Worm (Caenorhabditis elegans) whole organism, L1 larva: Measurements from ENCODE around the gene sprr-3.
A peak's percentile ranks its signal among the peaks of the same experiment; 100 is the strongest.

ENCODE experiments used
- C04F5.9 ChIP-seq: sonication (generic microtip); optimal IDR thresholded peaks from 2 replicates; lab custom pipeline; 2016; ENCODE audit warnings: missing genetic modification characterization, missing compliant biosample characterization
- C16A3.4 ChIP-seq: fragments of 150-350 bp; optimal IDR thresholded peaks from 2 replicates; lab custom pipeline; 2014; ENCODE audit warnings: missing biosample characterization, missing genetic modification characterization
- C34B4.2 ChIP-seq: sonication (generic microtip); optimal IDR thresholded peaks from 2 replicates; lab custom pipeline; 2017; ENCODE audit warnings: mild to moderate bottlenecking, missing genetic modification characterization, missing compliant biosample characterization
- F16B12.6 ChIP-seq: fragments of 150-350 bp; optimal IDR thresholded peaks from 2 replicates; lab custom pipeline; 2014; ENCODE audit warnings: missing biosample characterization, missing genetic modification characterization
- Y116A8C.19 ChIP-seq: sonication (generic microtip); optimal IDR thresholded peaks from 2 replicates; lab custom pipeline; 2016; ENCODE audit warnings: missing compliant biosample characterization, missing genetic modification characterization, borderline replicate concordance
- alr-1 ChIP-seq: fragments of 200-800 bp; sonication (Bioruptor generic); optimal IDR thresholded peaks from 2 replicates; lab custom pipeline; 2018; ENCODE audit warnings: borderline replicate concordance, mild to moderate bottlenecking, missing genetic modification characterization, missing compliant biosample characterization
- aly-2 ChIP-seq: fragments of 150-350 bp; optimal IDR thresholded peaks from 2 replicates; lab custom pipeline; 2014; ENCODE audit warnings: missing biosample characterization, missing genetic modification characterization
- blmp-1 ChIP-seq: fragments of 150-350 bp; optimal IDR thresholded peaks from 2 replicates; lab custom pipeline; 2014; ENCODE audit warnings: missing biosample characterization, missing genetic modification characterization
- ceh-82 ChIP-seq, 3 experiments: fragments of 150-350 bp in 1 of 3; sonication (generic microtip) in 2 of 3; optimal IDR thresholded peaks; 2 replicates each; lab custom pipeline; 2014 to 2017; ENCODE audit warnings: missing biosample characterization in 3 of 3, missing genetic modification characterization in 3 of 3
- dpl-1 ChIP-seq, 3 experiments: fragments of 150-350 bp in 2 of 3; sonication (generic microtip) in 1 of 3; optimal IDR thresholded peaks; 2 replicates each; lab custom pipeline; 2014 to 2017; ENCODE audit warnings: missing biosample characterization in 3 of 3, missing genetic modification characterization in 3 of 3, missing genetic modification reagents in 3 of 3
- dsc-1 ChIP-seq: sonication (generic microtip); optimal IDR thresholded peaks from 2 replicates; lab custom pipeline; 2016; ENCODE audit warnings: mild to moderate bottlenecking, missing genetic modification characterization, missing compliant biosample characterization
- efl-1 ChIP-seq, 4 experiments: fragments of 150-350 bp; optimal IDR thresholded peaks in 3 of 4; peaks in 1 of 4; 1 replicate in 1 of 4; 2 replicates in 3 of 4; lab custom pipeline; 2014; ENCODE audit warnings: missing biosample characterization in 2 of 4, missing genetic modification characterization in 2 of 4, missing genetic modification reagents in 2 of 4
- egl-27 ChIP-seq, 2 experiments: fragments of 150-350 bp in 1 of 2; sonication (generic microtip); optimal IDR thresholded peaks; 3 replicates each; lab custom pipeline; 2017 to 2018; ENCODE audit warnings: missing biosample characterization in 2 of 2, missing genetic modification characterization in 2 of 2, missing genetic modification reagents in 2 of 2
- elt-3 ChIP-seq, 6 experiments: fragments of 150-350 bp in 1 of 6; sonication (generic microtip); optimal IDR thresholded peaks; 2 replicates each; lab custom pipeline; 2017 to 2018; ENCODE audit warnings: missing biosample characterization in 6 of 6, missing genetic modification characterization in 6 of 6, inconsistent platforms in 1 of 6
- fkh-4 ChIP-seq: sonication (generic microtip); optimal IDR thresholded peaks from 2 replicates; lab custom pipeline; 2016; ENCODE audit warnings: missing compliant biosample characterization, missing genetic modification characterization, borderline replicate concordance
- fkh-8 ChIP-seq: sonication (generic microtip); optimal IDR thresholded peaks from 2 replicates; lab custom pipeline; 2016; ENCODE audit warnings: mild to moderate bottlenecking, missing genetic modification characterization, missing compliant biosample characterization
- hpl-2 ChIP-seq: fragments of 150-350 bp; optimal IDR thresholded peaks from 2 replicates; lab custom pipeline; 2014; ENCODE audit warnings: missing biosample characterization, missing genetic modification reagents, missing genetic modification characterization
- irx-1 ChIP-seq: sonication (generic microtip); optimal IDR thresholded peaks from 2 replicates; lab custom pipeline; 2016; ENCODE audit warnings: missing genetic modification characterization, missing compliant biosample characterization
- isw-1 ChIP-seq: fragments of 200-800 bp; sonication (Bioruptor generic); IDR thresholded peaks from 2 replicates; pipeline ENCODE4 v1.3.6; 2022; ENCODE audit warnings: missing genetic modification characterization, missing compliant biosample characterization
- lin-13 ChIP-seq: fragments of 150-350 bp; optimal IDR thresholded peaks from 2 replicates; lab custom pipeline; 2014; ENCODE audit warnings: missing biosample characterization, missing genetic modification reagents, missing genetic modification characterization
- lin-15B ChIP-seq: fragments of 150-350 bp; sonication (generic microtip); optimal IDR thresholded peaks from 3 replicates; lab custom pipeline; 2014; ENCODE audit warnings: missing biosample characterization, missing genetic modification characterization
- lin-35 ChIP-seq, 2 experiments: fragments of 150-350 bp; optimal IDR thresholded peaks; 2 replicates each; lab custom pipeline; 2014; ENCODE audit warnings: missing biosample characterization in 2 of 2, missing genetic modification characterization in 2 of 2, missing genetic modification reagents in 2 of 2
- lin-39 ChIP-seq: fragments of 150-350 bp; optimal IDR thresholded peaks from 2 replicates; lab custom pipeline; 2014; ENCODE audit warnings: missing biosample characterization, missing genetic modification reagents, missing genetic modification characterization
- lsy-2 ChIP-seq, 2 experiments: fragments of 150-350 bp; optimal IDR thresholded peaks; 2 replicates each; lab custom pipeline; 2014; ENCODE audit warnings: missing biosample characterization in 2 of 2, missing genetic modification characterization in 2 of 2
- mdl-1 ChIP-seq, 2 experiments: fragments of 150-350 bp; optimal IDR thresholded peaks; 2 replicates each; lab custom pipeline; 2014 to 2017; ENCODE audit warnings: missing biosample characterization in 2 of 2, missing genetic modification characterization in 2 of 2, inconsistent platforms in 1 of 2
- mep-1 ChIP-seq: fragments of 150-350 bp; optimal IDR thresholded peaks from 2 replicates; lab custom pipeline; 2014; ENCODE audit warnings: missing biosample characterization, missing genetic modification characterization
- nhr-12 ChIP-seq: sonication (generic microtip); optimal IDR thresholded peaks from 2 replicates; lab custom pipeline; 2017; ENCODE audit warnings: missing biosample characterization, missing genetic modification characterization
- nhr-19 ChIP-seq: fragments of 200-800 bp; sonication (Bioruptor generic); conservative IDR thresholded peaks from 2 replicates; pipeline ENCODE4 v1.3.6; 2022; ENCODE audit warnings: missing genetic modification characterization, missing compliant biosample characterization
- nhr-20 ChIP-seq: sonication (generic microtip); optimal IDR thresholded peaks from 2 replicates; lab custom pipeline; 2016; ENCODE audit warnings: mild to moderate bottlenecking, missing genetic modification characterization, missing compliant biosample characterization
- nhr-237 ChIP-seq: fragments of 150-350 bp; optimal IDR thresholded peaks from 2 replicates; lab custom pipeline; 2014; ENCODE audit warnings: missing biosample characterization, missing genetic modification characterization
- nhr-47 ChIP-seq: sonication (generic microtip); optimal IDR thresholded peaks from 2 replicates; lab custom pipeline; 2016; ENCODE audit warnings: mild to moderate bottlenecking, missing genetic modification characterization, moderate library complexity, missing compliant biosample characterization
- nhr-71 ChIP-seq: sonication (generic microtip); optimal IDR thresholded peaks from 2 replicates; lab custom pipeline; 2016; ENCODE audit warnings: mild to moderate bottlenecking, missing genetic modification characterization, moderate library complexity, missing compliant biosample characterization
- nhr-77 ChIP-seq: fragments of 150-350 bp; optimal IDR thresholded peaks from 2 replicates; lab custom pipeline; 2014; ENCODE audit warnings: missing biosample characterization, missing genetic modification characterization
- nhr-84 ChIP-seq: sonication (generic microtip); optimal IDR thresholded peaks from 2 replicates; lab custom pipeline; 2017; ENCODE audit warnings: missing biosample characterization, missing genetic modification characterization
- nhr-85 ChIP-seq: sonication (generic microtip); peaks from one replicate; lab custom pipeline; 2016; ENCODE audit warnings: missing genetic modification characterization, inconsistent platforms, missing compliant biosample characterization
- nhr-90 ChIP-seq: sonication (generic microtip); optimal IDR thresholded peaks from 2 replicates; lab custom pipeline; 2016; ENCODE audit warnings: mild to moderate bottlenecking, missing genetic modification characterization, missing compliant biosample characterization; ENCODE audit not compliant: poor library complexity
- pqm-1 ChIP-seq: sonication (generic microtip); optimal IDR thresholded peaks from 3 replicates; lab custom pipeline; 2017; ENCODE audit warnings: missing biosample characterization, missing genetic modification characterization
- skn-1 ChIP-seq: fragments of 150-350 bp; optimal IDR thresholded peaks from 2 replicates; lab custom pipeline; 2014; ENCODE audit warnings: missing biosample characterization, missing genetic modification characterization
- snpc-4 ChIP-seq: fragments of 150-350 bp; optimal IDR thresholded peaks from 2 replicates; lab custom pipeline; 2014; ENCODE audit warnings: missing biosample characterization, missing genetic modification characterization
- snu-23 ChIP-seq: sonication (generic microtip); optimal IDR thresholded peaks from 2 replicates; lab custom pipeline; 2016; ENCODE audit warnings: missing genetic modification characterization, missing compliant biosample characterization
- sptf-1 ChIP-seq: fragments of 150-350 bp; optimal IDR thresholded peaks from 2 replicates; lab custom pipeline; 2014; ENCODE audit warnings: missing biosample characterization, missing genetic modification characterization
- swsn-7 ChIP-seq: sonication (generic microtip); optimal IDR thresholded peaks from 2 replicates; lab custom pipeline; 2016; ENCODE audit warnings: missing genetic modification characterization, missing compliant biosample characterization
- tbx-2 ChIP-seq: sonication (generic microtip); optimal IDR thresholded peaks from 2 replicates; lab custom pipeline; 2016; ENCODE audit warnings: missing genetic modification characterization, missing compliant biosample characterization
- tlp-1 ChIP-seq: fragments of 150-350 bp; optimal IDR thresholded peaks from 2 replicates; lab custom pipeline; 2014; ENCODE audit warnings: missing biosample characterization, missing genetic modification characterization
- unc-130 ChIP-seq: fragments of 150-350 bp; optimal IDR thresholded peaks from 2 replicates; lab custom pipeline; 2017; ENCODE audit warnings: missing biosample characterization, missing genetic modification characterization, inconsistent platforms
- unc-86 ChIP-seq: sonication (generic microtip); optimal IDR thresholded peaks from 2 replicates; lab custom pipeline; 2016; ENCODE audit warnings: missing genetic modification characterization, missing compliant biosample characterization
- xbp-1 ChIP-seq: sonication (generic microtip); optimal IDR thresholded peaks from 2 replicates; lab custom pipeline; 2016; ENCODE audit warnings: missing genetic modification characterization, missing compliant biosample characterization
- zag-1 ChIP-seq: fragments of 150-350 bp; optimal IDR thresholded peaks from 2 replicates; lab custom pipeline; 2014; ENCODE audit warnings: missing biosample characterization, missing genetic modification characterization

sprr-3 gene

DNA sequence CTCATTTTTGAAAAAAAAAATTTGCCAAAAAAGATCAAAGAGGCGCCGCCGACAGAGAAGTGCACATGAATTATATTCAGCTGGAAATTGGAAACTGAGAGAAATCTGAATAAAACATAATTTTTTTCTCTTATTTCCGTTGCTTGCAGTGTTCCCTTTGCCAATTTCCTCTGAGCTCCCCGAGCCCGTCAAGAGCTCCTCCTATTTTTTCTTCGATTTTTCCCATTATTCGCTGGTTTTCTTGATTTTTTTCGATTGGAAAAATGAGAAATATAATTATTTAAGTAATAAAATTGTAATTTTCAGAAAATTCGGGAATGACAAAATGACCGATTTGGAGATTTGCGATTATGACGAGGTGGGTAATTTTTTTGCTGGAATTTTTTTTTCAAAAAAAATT is at the start of gene sprr-3:
Gene sprr-3 (plus strand): TSS at position 301 of the 400 bp plus-strand sequence.
- TF ChIP-seq sptf-1 (tag; lab: Kevin White, UChicago) (no peak), C34B4.2 (no peak)

DNA sequence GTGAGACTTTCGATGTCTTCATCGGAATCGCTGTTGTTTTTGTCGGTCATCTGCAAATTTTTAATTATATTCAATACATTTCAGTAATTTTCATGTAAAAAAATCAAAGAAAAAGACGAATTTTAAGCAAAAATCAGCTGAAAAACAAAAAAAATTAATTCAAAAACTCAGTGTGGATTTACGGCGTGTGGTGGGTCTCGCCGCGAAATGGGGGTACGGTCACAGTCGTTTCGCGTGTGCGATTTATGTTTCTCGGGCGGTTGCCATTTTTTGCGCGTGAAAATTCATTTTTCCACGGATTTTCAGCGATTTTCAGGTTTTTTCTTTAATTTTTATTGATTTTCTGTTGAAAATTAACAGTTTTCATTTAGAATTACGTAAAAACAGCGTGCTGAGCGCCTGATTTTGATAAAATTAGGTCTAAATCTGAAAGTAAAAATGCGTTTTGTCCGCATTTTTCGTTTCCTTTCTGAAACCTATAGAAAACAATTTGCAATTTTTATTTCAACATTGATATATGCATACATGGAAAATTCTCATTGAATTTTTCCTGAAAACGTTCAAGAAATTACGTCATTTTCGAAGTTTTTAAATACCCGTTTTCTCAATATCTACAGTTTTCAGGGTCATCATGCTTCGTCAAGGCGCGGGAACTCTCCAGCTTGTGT is 46.8 kb upstream of the sprr-3 start, which contains the start of the genes ccdc-12 and Y69A2AR.18:
Gene ccdc-12 (minus strand): TSS at position 57 of the 668 bp plus-strand sequence.
Gene Y69A2AR.18 (plus strand): TSS at position 618 of the 668 bp plus-strand sequence.
- no peak for TF ChIP-seq Y116A8C.19 (tag; lab: Kevin White, UChicago)
- peak in 1 of 6 experiments; percentile 53 for TF ChIP-seq elt-3 (tag; optimal IDR thresholded peaks at IDR 0.05; lab: Kevin White, UChicago)
- TF ChIP-seq xbp-1: peak; percentile 60
- no peak for TF ChIP-seq C04F5.9 (tag; lab: Kevin White, UChicago)
- peak; percentile 76 for TF ChIP-seq nhr-47
- TF ChIP-seq unc-86: peak; percentile 48
- TF ChIP-seq nhr-19 (GFP tag; lab: Robert Waterston, UW): peak; percentile 56
- TF ChIP-seq snpc-4 (tag; lab: Kevin White, UChicago): peak; percentile 11
- TF ChIP-seq irx-1 (tag; lab: Kevin White, UChicago): peak; percentile 57
- no peak for TF ChIP-seq lin-39 (tag; lab: Kevin White, UChicago)
- TF ChIP-seq fkh-4 (tag; lab: Kevin White, UChicago): no peak
- TF ChIP-seq nhr-12 (tag; lab: Kevin White, UChicago): no peak
- TF ChIP-seq blmp-1 (tag; lab: Kevin White, UChicago): no peak
- TF ChIP-seq mep-1 (tag; lab: Kevin White, UChicago): peak; percentile 54
- peak; percentile 22 for TF ChIP-seq lin-15B
- peak; percentile 58 for TF ChIP-seq skn-1 (tag; lab: Kevin White, UChicago)
- peak; percentile 74 to 82 for TF ChIP-seq lin-35 (GFP tag; optimal IDR thresholded peaks at IDR 0.05; lab: Kevin White, UChicago)
- no peak for TF ChIP-seq nhr-237 (tag; lab: Kevin White, UChicago)
- TF ChIP-seq F16B12.6 (tag; lab: Kevin White, UChicago): peak; percentile 54
- peak; percentile 34 for TF ChIP-seq nhr-90 (tag; lab: Kevin White, UChicago)
- TF ChIP-seq snu-23 (GFP tag; lab: Kevin White, UChicago): peak; percentile 75
- no peak for TF ChIP-seq aly-2 (tag; lab: Kevin White, UChicago)
- TF ChIP-seq nhr-84 (tag; lab: Kevin White, UChicago): no peak
- no peak for TF ChIP-seq hpl-2 (GFP tag; lab: Kevin White, UChicago)
- TF ChIP-seq lin-13 (GFP tag; lab: Kevin White, UChicago): peak; percentile 55
- no peak for TF ChIP-seq sptf-1 (tag; lab: Kevin White, UChicago)
- peak; percentile 63 for TF ChIP-seq nhr-85 (tag; lab: Kevin White, UChicago)
- TF ChIP-seq C16A3.4 (tag; lab: Kevin White, UChicago): peak; percentile 67
- peak; percentile 52 for TF ChIP-seq dsc-1 (tag; lab: Kevin White, UChicago)
- peak; percentile 41 for TF ChIP-seq fkh-8
- TF ChIP-seq nhr-71: peak; percentile 76
- no peak for TF ChIP-seq pqm-1 (tag; lab: Kevin White, UChicago)
- peak; percentile 52 to 78 (median 76) for TF ChIP-seq ceh-82 (tag; optimal IDR thresholded peaks at IDR 0.05; lab: Kevin White, UChicago)
- peak; percentile 45 for TF ChIP-seq nhr-20 (tag; lab: Kevin White, UChicago)
- peak in 1 of 2 experiments; percentile 55 for TF ChIP-seq mdl-1 (tag; optimal IDR thresholded peaks at IDR 0.05; lab: Kevin White, UChicago)
- peak; percentile 64 to 78 (median 72) for TF ChIP-seq dpl-1 (GFP tag; optimal IDR thresholded peaks at IDR 0.05; lab: Kevin White, UChicago)
- peak; percentile 72 for TF ChIP-seq isw-1
- TF ChIP-seq tlp-1 (tag; lab: Kevin White, UChicago): no peak
- TF ChIP-seq zag-1 (tag; lab: Kevin White, UChicago): no peak
- peak; percentile 77 to 84 for TF ChIP-seq efl-1 (optimal IDR thresholded peaks at IDR 0.05; lab: Kevin White, UChicago)
- peak; percentile 75 to 97 for TF ChIP-seq efl-1 (GFP tag; optimal IDR thresholded peaks at IDR 0.05 in 1 of 2; lab: Kevin White, UChicago)
- TF ChIP-seq alr-1 (tag; lab: Kevin White, UChicago): no peak
- TF ChIP-seq unc-130: peak; percentile 77
- TF ChIP-seq egl-27 (tag; optimal IDR thresholded peaks at IDR 0.05; lab: Kevin White, UChicago): no peak
- peak; percentile 63 for TF ChIP-seq tbx-2 (tag; lab: Kevin White, UChicago)
- TF ChIP-seq lsy-2 (tag; optimal IDR thresholded peaks at IDR 0.05; lab: Kevin White, UChicago): peak; percentile 98
- no peak for TF ChIP-seq nhr-77 (tag; lab: Kevin White, UChicago)
- peak; percentile 52 for TF ChIP-seq swsn-7 (tag; lab: Kevin White, UChicago)
